Fruit fly (Drosophila melanogaster): ENCODE data around the gene CG8003.

CG8003 gene

DNA sequence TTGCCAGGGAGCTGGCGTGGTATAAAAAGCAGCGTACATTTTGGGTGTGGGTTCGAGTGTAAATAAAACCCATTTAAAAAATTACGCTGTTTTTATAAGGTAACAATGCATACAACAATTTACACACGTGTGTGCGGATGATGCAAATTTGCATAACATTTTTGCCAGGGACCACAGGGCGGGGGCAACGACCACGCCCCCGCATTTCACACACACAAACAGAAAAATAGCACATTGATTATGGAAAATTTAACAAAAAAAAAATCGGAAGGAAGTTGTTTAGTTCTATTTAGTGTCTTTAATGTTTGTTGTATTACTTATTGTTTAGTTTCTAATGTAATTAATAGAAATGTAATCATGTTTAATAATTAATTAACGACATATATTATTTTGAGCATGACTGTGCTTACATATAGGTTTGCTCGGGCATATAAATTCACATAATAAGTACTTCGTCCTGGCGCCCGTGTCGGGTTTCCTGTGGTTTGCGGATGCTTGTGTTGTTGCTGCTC is 43.3 kb downstream of the CG8003 start (continued):
- TF ChIP-seq Drgx (GFP tag; IDR thresholded peaks at IDR 0.05): peak; percentile 7; the same call in 1 of the 2 replicates
- TF ChIP-seq CG4617 (GFP tag; optimal IDR thresholded peaks at IDR 0.05; ENCODE audit: borderline replicate concordance): no peak
- TF ChIP-seq CG17612 (GFP tag; IDR thresholded peaks at IDR 0.05): no peak
- peak; percentile 1 for TF ChIP-seq gem (tag; optimal IDR thresholded peaks at IDR 0.05)
- TF ChIP-seq CG3847 (GFP tag; IDR thresholded peaks at IDR 0.05): no peak
- no peak for TF ChIP-seq gcm2 (GFP tag; optimal IDR thresholded peaks at IDR 0.05)
- peak; percentile 9 for TF ChIP-seq CG11504 (tag; optimal IDR thresholded peaks at IDR 0.05)
- no peak for TF ChIP-seq CG11456 (GFP tag; IDR thresholded peaks at IDR 0.05)
- no peak for TF ChIP-seq CG7556 (GFP tag; optimal IDR thresholded peaks at IDR 0.05)
- no peak for TF ChIP-seq CG12391 (tag; optimal IDR thresholded peaks at IDR 0.05)
- TF ChIP-seq toy (GFP tag; IDR thresholded peaks at IDR 0.05): no peak
- no peak for TF ChIP-seq ro (GFP tag; IDR thresholded peaks at IDR 0.05)
- no peak for TF ChIP-seq CG1529 (GFP tag; optimal IDR thresholded peaks at IDR 0.05)
- TF ChIP-seq CG6813 (GFP tag; optimal IDR thresholded peaks at IDR 0.05): no peak
- TF ChIP-seq mld (GFP tag; IDR thresholded peaks at IDR 0.05; ENCODE audit: partially characterized antibody): no peak
- no peak for TF ChIP-seq Mrtf (GFP tag; IDR thresholded peaks at IDR 0.05)
- no peak for TF ChIP-seq Taf1 (GFP tag; IDR thresholded peaks at IDR 0.05)
- peak; percentile 35 for TF ChIP-seq lab (GFP tag; optimal IDR thresholded peaks at IDR 0.05)
- TF ChIP-seq slbo (GFP tag; IDR thresholded peaks at IDR 0.05): 0 out of 2 replicates have a peak, but pooled peaks have one; percentile 11
- no peak for TF ChIP-seq Vsx1 (GFP tag; optimal IDR thresholded peaks at IDR 0.05)
- no peak for TF ChIP-seq hkb (optimal IDR thresholded peaks at IDR 0.05)
- TF ChIP-seq hkb (GFP tag; IDR thresholded peaks at IDR 0.05): peak; percentile 22; the same call in 1 of the 2 replicates
- no peak for TF ChIP-seq disco-r (GFP tag; optimal IDR thresholded peaks at IDR 0.05)
- TF ChIP-seq CG14050 (GFP tag; IDR thresholded peaks at IDR 0.05): no peak
- TF ChIP-seq Side (GFP tag; optimal IDR thresholded peaks at IDR 0.05): no peak
- TF ChIP-seq HLH54F (GFP tag; optimal IDR thresholded peaks at IDR 0.05): no peak
- no peak for TF ChIP-seq Tbp (GFP tag; optimal IDR thresholded peaks at IDR 0.05)
- no peak for TF ChIP-seq CG9817 (tag; optimal IDR thresholded peaks at IDR 0.05)
- no peak for TF ChIP-seq CG34422 (GFP tag; IDR thresholded peaks at IDR 0.05)
- no peak for TF ChIP-seq Dll (GFP tag; IDR thresholded peaks at IDR 0.05; ENCODE audit: partially characterized antibody)
- TF ChIP-seq Dfd (GFP tag; optimal IDR thresholded peaks at IDR 0.05): no peak
- no peak for TF ChIP-seq CG16779 (GFP tag; IDR thresholded peaks at IDR 0.05)

DNA sequence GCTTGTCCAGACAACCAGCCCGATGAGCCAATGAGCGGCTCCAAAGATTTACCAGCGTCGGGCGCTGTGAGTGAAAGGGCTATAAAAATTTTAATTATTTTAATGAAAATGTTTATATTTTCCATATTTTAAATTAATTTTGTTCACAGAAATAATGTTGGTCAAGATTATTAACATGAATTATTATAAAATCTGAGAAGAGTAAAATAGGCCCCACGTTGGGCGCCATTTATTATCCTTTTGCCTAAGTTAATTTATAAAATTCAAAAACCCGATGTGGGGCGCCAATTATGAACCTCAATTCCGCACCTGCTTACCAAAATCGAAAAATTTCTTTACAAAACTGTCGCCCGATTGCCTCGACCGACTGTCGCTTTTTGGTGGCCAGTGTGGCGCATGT is 47.9 kb downstream of the CG8003 start:
- TF ChIP-seq klu (GFP tag; IDR thresholded peaks at IDR 0.05): no peak
- TF ChIP-seq pho (GFP tag; optimal IDR thresholded peaks at IDR 0.05): no peak
- peak; percentile 20 for TF ChIP-seq sens (GFP tag)
- 0 out of 3 replicates have a peak, but pooled peaks have one; percentile 40 for TF ChIP-seq CG6791 (GFP tag; IDR thresholded peaks at IDR 0.05; ENCODE audit: partially characterized antibody)
- no peak for TF ChIP-seq gsb-n (tag; optimal IDR thresholded peaks at IDR 0.05)
- no peak for TF ChIP-seq HHEX (GFP tag; optimal IDR thresholded peaks at IDR 0.05)
- no peak for TF ChIP-seq CG8478 (optimal IDR thresholded peaks at IDR 0.05)
- TF ChIP-seq row (GFP tag; IDR thresholded peaks at IDR 0.05): peak; percentile 32; the same call in 1 of the 3 replicates
- TF ChIP-seq Drgx (GFP tag; IDR thresholded peaks at IDR 0.05): peak; percentile 48; the same call in 1 of the 2 replicates
- 0 out of 3 replicates have a peak, but pooled peaks have one; percentile 32 for TF ChIP-seq CG17361 (GFP tag; IDR thresholded peaks at IDR 0.05)
- peak; percentile 17 for TF ChIP-seq gem (tag; optimal IDR thresholded peaks at IDR 0.05)

Data from whole organism, embryonic.